Worm (Caenorhabditis elegans): Measurements from ENCODE around the gene prx-14.

ce11 chrIV:11178495-11178894 lies 4.4 kb upstream of the prx-14 start, which contains the start of gene C08F8.9:
- no peak for TF ChIP-seq lsy-2 (tag; optimal IDR thresholded peaks at IDR 0.05)
- no peak for TF ChIP-seq pha-4 (tag; optimal IDR thresholded peaks at IDR 0.05)
- TF ChIP-seq unc-62 (GFP tag; optimal IDR thresholded peaks at IDR 0.05), result no peak
- TF ChIP-seq elt-3 (tag; optimal IDR thresholded peaks at IDR 0.05), result no peak
- TF ChIP-seq mep-1 (tag; optimal IDR thresholded peaks at IDR 0.05), result no peak
- no peak for TF ChIP-seq ztf-11 (tag; optimal IDR thresholded peaks at IDR 0.05)
- no peak for TF ChIP-seq nhr-76 (tag; optimal IDR thresholded peaks at IDR 0.05)
- no peak for TF ChIP-seq ces-1 (GFP tag; optimal IDR thresholded peaks at IDR 0.05)
- no peak for TF ChIP-seq ceh-39 (tag; optimal IDR thresholded peaks at IDR 0.05)
- TF ChIP-seq nhr-237 (tag; optimal IDR thresholded peaks at IDR 0.05), result no peak
- no peak for TF ChIP-seq unc-39 (tag; optimal IDR thresholded peaks at IDR 0.05)
- TF ChIP-seq nhr-12 (tag; optimal IDR thresholded peaks at IDR 0.05), result no peak
- no peak for TF ChIP-seq elt-1 (tag; optimal IDR thresholded peaks at IDR 0.05; ENCODE audit: borderline replicate concordance, insufficient read depth)
- TF ChIP-seq sem-2 (GFP tag; optimal IDR thresholded peaks at IDR 0.05), result no peak
